Worm (Caenorhabditis elegans) whole organism, young adult: ENCODE data around the gene hrg-10.

Source experiments
- B0261.1 ChIP-seq: sonication (generic microtip); optimal IDR thresholded peaks from 2 replicates; lab custom pipeline; 2016; ENCODE audit warnings: mild to moderate bottlenecking, missing genetic modification characterization, moderate library complexity, missing compliant biosample characterization
- B0336.3 ChIP-seq: fragments of 200-800 bp; sonication (Bioruptor generic); IDR thresholded peaks from 2 replicates; pipeline ENCODE4 v1.3.6; 2022; ENCODE audit warnings: missing genetic modification characterization, missing compliant biosample characterization
- F10E7.11 ChIP-seq: sonication (generic microtip); optimal IDR thresholded peaks from 2 replicates; lab custom pipeline; 2017; ENCODE audit warnings: mild to moderate bottlenecking, missing genetic modification characterization, moderate library complexity, missing compliant biosample characterization
- F22D6.2 ChIP-seq: sonication (generic microtip); optimal IDR thresholded peaks from 2 replicates; lab custom pipeline; 2016; ENCODE audit warnings: mild to moderate bottlenecking, missing genetic modification characterization, missing compliant biosample characterization
- F37B4.10 ChIP-seq: fragments of 200-800 bp; sonication (Bioruptor generic); IDR thresholded peaks from 2 replicates; pipeline ENCODE4 v1.3.6; 2022; ENCODE audit warnings: missing genetic modification characterization, missing compliant biosample characterization
- F57C9.4 ChIP-seq: sonication (generic microtip); optimal IDR thresholded peaks from 2 replicates; lab custom pipeline; 2017; ENCODE audit warnings: mild to moderate bottlenecking, missing genetic modification characterization, missing compliant biosample characterization
- K12H6.12 ChIP-seq: fragments of 200-800 bp; sonication (Bioruptor generic); optimal IDR thresholded peaks from 2 replicates; lab custom pipeline; 2018; ENCODE audit warnings: mild to moderate bottlenecking, missing genetic modification characterization, missing compliant biosample characterization
- Y67H2A.10 ChIP-seq: fragments of 200-800 bp; sonication (Bioruptor generic); conservative IDR thresholded peaks from 2 replicates; pipeline ENCODE4 v1.3.6; 2022; ENCODE audit warnings: missing genetic modification reagents, missing genetic modification characterization, missing compliant biosample characterization
- Y95B8A.8 ChIP-seq: fragments of 200-800 bp; sonication (Bioruptor generic); IDR thresholded peaks from 2 replicates; pipeline ENCODE4 v1.3.6; 2022; ENCODE audit warnings: missing genetic modification reagents, missing genetic modification characterization, missing compliant biosample characterization
- ZK185.1 ChIP-seq: sonication (generic microtip); optimal IDR thresholded peaks from 2 replicates; lab custom pipeline; 2016; ENCODE audit warnings: mild to moderate bottlenecking, missing genetic modification characterization, missing compliant biosample characterization; ENCODE audit not compliant: poor library complexity, severe bottlenecking
- aptf-2 ChIP-seq: fragments of 200-800 bp; sonication (Bioruptor generic); conservative IDR thresholded peaks from 2 replicates; pipeline ENCODE4 v1.3.6; 2022; ENCODE audit warnings: missing genetic modification reagents, missing genetic modification characterization, missing compliant biosample characterization
- atf-7 ChIP-seq: sonication (generic microtip); optimal IDR thresholded peaks from 2 replicates; lab custom pipeline; 2017; ENCODE audit warnings: mild to moderate bottlenecking, missing genetic modification characterization, missing compliant biosample characterization
- athp-1 ChIP-seq: sonication (generic microtip); optimal IDR thresholded peaks from 2 replicates; lab custom pipeline; 2017; ENCODE audit warnings: mild to moderate bottlenecking, missing genetic modification characterization, missing compliant biosample characterization
- attf-3 ChIP-seq: fragments of 200-800 bp; sonication (Bioruptor generic); conservative IDR thresholded peaks from 2 replicates; pipeline ENCODE4 v1.3.6; 2022; ENCODE audit warnings: missing genetic modification reagents, missing genetic modification characterization, missing compliant biosample characterization
- attf-5 ChIP-seq: fragments of 200-800 bp; sonication (Bioruptor generic); optimal IDR thresholded peaks from 2 replicates; lab custom pipeline; 2018; ENCODE audit warnings: mild to moderate bottlenecking, missing genetic modification characterization, missing compliant biosample characterization
- attf-6 ChIP-seq: fragments of 200-800 bp; sonication (Bioruptor generic); IDR thresholded peaks from 2 replicates; pipeline ENCODE4 v1.3.6; 2022; ENCODE audit warnings: missing genetic modification reagents, missing genetic modification characterization, missing compliant biosample characterization
- bed-2 ChIP-seq: fragments of 200-800 bp; sonication (Bioruptor generic); IDR thresholded peaks from 2 replicates; pipeline ENCODE4 v1.3.6; 2022; ENCODE audit warnings: missing genetic modification reagents, missing genetic modification characterization, missing compliant biosample characterization
- ccch-3 ChIP-seq: fragments of 200-800 bp; sonication (Bioruptor generic); optimal IDR thresholded peaks from 2 replicates; lab custom pipeline; 2018; ENCODE audit warnings: mild to moderate bottlenecking, missing genetic modification characterization, missing compliant biosample characterization
- ceh-100 ChIP-seq: fragments of 200-800 bp; sonication (Bioruptor generic); IDR thresholded peaks from 2 replicates; pipeline ENCODE4 v1.3.6; 2022; ENCODE audit warnings: missing genetic modification reagents, missing genetic modification characterization, missing compliant biosample characterization
- ceh-40 ChIP-seq: fragments of 200-800 bp; sonication (Bioruptor generic); IDR thresholded peaks from 2 replicates; pipeline ENCODE4 v1.3.6; 2022; ENCODE audit warnings: missing genetic modification characterization, missing compliant biosample characterization
- die-1 ChIP-seq: sonication (generic microtip); optimal IDR thresholded peaks from 2 replicates; lab custom pipeline; 2016; ENCODE audit warnings: missing genotype, mild to moderate bottlenecking, missing genetic modification characterization, missing compliant biosample characterization
- dox-1 ChIP-seq: fragments of 200-800 bp; sonication (Bioruptor generic); IDR thresholded peaks from 2 replicates; pipeline ENCODE4 v1.3.6; 2022; ENCODE audit warnings: missing genetic modification reagents, missing genetic modification characterization, missing compliant biosample characterization
- him-1 ChIP-seq: sonication (generic microtip); optimal IDR thresholded peaks from 2 replicates; lab custom pipeline; 2016; ENCODE audit warnings: missing genotype, missing genetic modification reagents, missing genetic modification characterization, missing compliant biosample characterization
- hmg-1.2 ChIP-seq: fragments of 200-800 bp; sonication (Bioruptor generic); IDR thresholded peaks from 2 replicates; pipeline ENCODE4 v1.3.6; 2022; ENCODE audit warnings: missing genetic modification reagents, missing genetic modification characterization, missing compliant biosample characterization
- hmg-20 ChIP-seq: fragments of 200-800 bp; sonication (Bioruptor generic); IDR thresholded peaks from 2 replicates; pipeline ENCODE4 v1.3.6; 2022; ENCODE audit warnings: missing genetic modification reagents, missing genetic modification characterization, missing compliant biosample characterization
- hsf-1 ChIP-seq: fragments of 200-800 bp; sonication (Bioruptor generic); IDR thresholded peaks from 2 replicates; pipeline ENCODE4 v1.3.6; 2022; ENCODE audit warnings: missing genetic modification reagents, missing genetic modification characterization, missing compliant biosample characterization
- let-526 ChIP-seq: fragments of 200-800 bp; sonication (Bioruptor generic); IDR thresholded peaks from 2 replicates; pipeline ENCODE4 v1.3.6; 2022; ENCODE audit warnings: missing genetic modification reagents, missing genetic modification characterization, missing compliant biosample characterization
- let-607 ChIP-seq, 2 experiments: fragments of 200-800 bp in 1 of 2; sonication (Bioruptor generic) in 1 of 2; sonication (generic microtip) in 1 of 2; optimal IDR thresholded peaks; 2 replicates each; lab custom pipeline; 2016 to 2018; ENCODE audit warnings: mild to moderate bottlenecking in 2 of 2, missing compliant biosample characterization in 2 of 2, missing genetic modification characterization in 2 of 2, moderate library complexity in 2 of 2, missing genotype in 1 of 2
- lin-26 ChIP-seq: fragments of 200-800 bp; sonication (Bioruptor generic); IDR thresholded peaks from 2 replicates; pipeline ENCODE4 v1.3.6; 2022; ENCODE audit warnings: missing genetic modification reagents, missing genetic modification characterization, missing compliant biosample characterization
- lir-1 ChIP-seq: fragments of 200-800 bp; sonication (Bioruptor generic); conservative IDR thresholded peaks from 2 replicates; pipeline ENCODE4 v1.3.6; 2022; ENCODE audit warnings: missing genetic modification reagents, missing genetic modification characterization, missing compliant biosample characterization
- lsl-1 ChIP-seq: fragments of 200-800 bp; sonication (Bioruptor generic); optimal IDR thresholded peaks from 2 replicates; lab custom pipeline; 2018; ENCODE audit warnings: mild to moderate bottlenecking, missing genetic modification characterization, moderate library complexity, missing compliant biosample characterization
- nfya-1 ChIP-seq: sonication (generic microtip); optimal IDR thresholded peaks from 2 replicates; lab custom pipeline; 2017; ENCODE audit warnings: antibody characterized with exemption, missing compliant biosample characterization, missing genetic modification characterization, borderline replicate concordance; ENCODE audit not compliant: insufficient read depth
- nfyb-1 ChIP-seq: fragments of 200-800 bp; sonication (Bioruptor generic); IDR thresholded peaks from 2 replicates; pipeline ENCODE4 v1.3.6; 2022; ENCODE audit warnings: missing genetic modification reagents, missing genetic modification characterization, missing compliant biosample characterization
- nhr-120 ChIP-seq: fragments of 200-800 bp; sonication (Bioruptor generic); IDR thresholded peaks from 2 replicates; pipeline ENCODE4 v1.3.6; 2022; ENCODE audit warnings: missing genetic modification characterization, missing compliant biosample characterization
- nhr-27 ChIP-seq: fragments of 200-800 bp; sonication (Bioruptor generic); optimal IDR thresholded peaks from 2 replicates; lab custom pipeline; 2018; ENCODE audit warnings: mild to moderate bottlenecking, missing genetic modification characterization, moderate library complexity, missing compliant biosample characterization
- nhr-90 ChIP-seq: sonication (generic microtip); optimal IDR thresholded peaks from 2 replicates; lab custom pipeline; 2016; ENCODE audit warnings: missing genotype, mild to moderate bottlenecking, missing genetic modification characterization, missing compliant biosample characterization
- pbrm-1 ChIP-seq: fragments of 200-800 bp; sonication (Bioruptor generic); IDR thresholded peaks from 2 replicates; pipeline ENCODE4 v1.3.6; 2022; ENCODE audit warnings: missing genetic modification reagents, missing genetic modification characterization, missing compliant biosample characterization
- rcor-1 ChIP-seq: fragments of 200-800 bp; sonication (Bioruptor generic); IDR thresholded peaks from 2 replicates; pipeline ENCODE4 v1.3.6; 2022; ENCODE audit warnings: missing genetic modification reagents, missing genetic modification characterization, missing compliant biosample characterization
- rec-8 ChIP-seq, 2 experiments: sonication (generic microtip); optimal IDR thresholded peaks; 2 replicates each; lab custom pipeline; 2016; ENCODE audit warnings: mild to moderate bottlenecking in 2 of 2, missing genetic modification characterization in 2 of 2, missing genetic modification reagents in 2 of 2, missing genotype in 2 of 2, missing biosample characterization in 1 of 2, missing compliant biosample characterization in 1 of 2, moderate library complexity in 1 of 2
- repo-1 ChIP-seq: sonication (generic microtip); optimal IDR thresholded peaks from 2 replicates; lab custom pipeline; 2017; ENCODE audit warnings: mild to moderate bottlenecking, missing genetic modification characterization, missing compliant biosample characterization
- snpc-1.3 ChIP-seq: sonication (generic microtip); optimal IDR thresholded peaks from 2 replicates; lab custom pipeline; 2017; ENCODE audit warnings: missing genetic modification characterization, mild to moderate bottlenecking, missing compliant biosample characterization, antibody characterized with exemption, moderate library complexity, missing genotype, missing genetic modification reagents; ENCODE audit not compliant: insufficient read depth
- somi-1 ChIP-seq: fragments of 200-800 bp; sonication (Bioruptor generic); optimal IDR thresholded peaks from 2 replicates; lab custom pipeline; 2018; ENCODE audit warnings: mild to moderate bottlenecking, missing genetic modification characterization, missing compliant biosample characterization
- tbx-9 ChIP-seq: sonication (generic microtip); optimal IDR thresholded peaks from 2 replicates; lab custom pipeline; 2016; ENCODE audit warnings: borderline replicate concordance, missing genetic modification characterization, inconsistent platforms, missing compliant biosample characterization
- xnd-1 ChIP-seq: sonication (generic microtip); optimal IDR thresholded peaks from 2 replicates; lab custom pipeline; 2016; ENCODE audit warnings: missing genotype, missing genetic modification reagents, missing genetic modification characterization, missing compliant biosample characterization
- zim-3 ChIP-seq: sonication (generic microtip); optimal IDR thresholded peaks from 2 replicates; lab custom pipeline; 2017; ENCODE audit warnings: mild to moderate bottlenecking, missing genetic modification characterization, moderate library complexity, missing compliant biosample characterization
- ztf-18 ChIP-seq: sonication (generic microtip); optimal IDR thresholded peaks from 2 replicates; lab custom pipeline; 2016; ENCODE audit warnings: missing genotype, mild to moderate bottlenecking, missing genetic modification characterization, missing compliant biosample characterization
- ztf-28 ChIP-seq: fragments of 200-800 bp; sonication (Bioruptor generic); IDR thresholded peaks from 2 replicates; pipeline ENCODE4 v1.3.6; 2022; ENCODE audit warnings: missing genetic modification reagents, missing genetic modification characterization, missing compliant biosample characterization

Gene hrg-10

DNA sequence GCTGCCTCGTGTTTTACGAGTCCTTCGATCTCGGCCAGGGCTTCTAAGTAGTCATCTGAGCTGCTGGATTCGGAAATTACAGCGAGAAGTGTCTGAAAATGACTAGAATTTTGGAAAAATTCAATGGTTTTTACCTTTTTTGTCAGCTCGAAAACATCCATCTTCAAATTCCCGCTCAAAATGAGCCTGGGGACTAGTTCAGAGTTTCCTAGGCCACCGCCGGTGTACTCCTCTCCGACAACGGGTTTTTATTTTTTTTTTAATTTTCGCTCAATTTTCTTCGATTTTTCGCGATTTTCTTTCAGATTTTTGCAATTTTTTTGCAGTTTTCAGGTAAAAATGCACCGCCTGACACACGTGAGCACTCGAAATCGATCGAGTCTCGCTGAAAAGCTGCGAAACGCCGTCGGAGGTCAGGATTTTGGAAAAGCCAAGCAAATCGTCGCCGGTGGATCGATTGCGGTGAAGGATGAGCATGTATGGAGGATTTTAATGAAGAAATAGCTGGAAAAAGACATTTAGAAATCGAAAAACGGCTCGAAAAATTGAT is 23.9 kb upstream of the hrg-10 start, which contains the start of the genes mrps-35 and sws-1:
Gene mrps-35 (plus strand): TSS at position 327 of the 550 bp plus-strand sequence.
Gene sws-1 (minus strand): TSS at position 500 of the 550 bp plus-strand sequence.
- TF ChIP-seq attf-5 (GFP tag; lab: Kevin White, UChicago) (no peak), pbrm-1 (GFP tag; lab: Robert Waterston, UW) (peak; percentile 61; the same call in 1 of the 2 replicates), ccch-3 (no peak), attf-6 (GFP tag; lab: Robert Waterston, UW) (no peak), hmg-1.2 (GFP tag; lab: Robert Waterston, UW) (0 out of 2 replicates have a peak, but pooled peaks have one; percentile 19), F57C9.4 (tag; lab: Kevin White, UChicago) (peak; percentile 37), F10E7.11 (tag; lab: Kevin White, UChicago) (no peak), somi-1 (no peak), lin-26 (GFP tag; lab: Robert Waterston, UW) (no peak), zim-3 (tag; lab: Kevin White, UChicago) (no peak), repo-1 (tag; lab: Kevin White, UChicago) (no peak), bed-2 (peak; percentile 78; the same call in 1 of the 2 replicates), nfyb-1 (GFP tag; lab: Robert Waterston, UW) (0 out of 2 replicates have a peak, but pooled peaks have one; percentile 54), nfya-1 (no peak), F22D6.2 (peak; percentile 27), ztf-28 (no peak), rcor-1 (peak; percentile 66), Y67H2A.10 (GFP tag; lab: Robert Waterston, UW) (no peak; the same call in 1 of the 2 replicates), ceh-40 (GFP tag; lab: Robert Waterston, UW) (peak; percentile 61; the same call in 1 of the 2 replicates), let-526 (GFP tag; lab: Robert Waterston, UW) (0 out of 2 replicates have a peak, but pooled peaks have one; percentile 45), nhr-120 (GFP tag; lab: Robert Waterston, UW) (no peak), hmg-20 (GFP tag; lab: Robert Waterston, UW) (no peak), athp-1 (peak; percentile 11), ceh-100 (peak; percentile 27; the same call in 1 of the 2 replicates), snpc-1.3 (tag; lab: Kevin White, UChicago) (peak; percentile 25), rec-8 (tag; optimal IDR thresholded peaks at IDR 0.05; lab: Kevin White, UChicago) (peak; percentile 11 to 71), lir-1 (peak; percentile 20; the same call in 1 of the 2 replicates), him-1 (tag; lab: Kevin White, UChicago) (peak; percentile 21), attf-3 (peak; percentile 45; the same call in 1 of the 2 replicates), K12H6.12 (tag; lab: Kevin White, UChicago) (peak; percentile 89), B0336.3 (GFP tag; lab: Robert Waterston, UW) (no peak), ztf-18 (tag; lab: Kevin White, UChicago) (peak; percentile 63), xnd-1 (tag; lab: Kevin White, UChicago) (no peak), atf-7 (peak; percentile 23), B0261.1 (tag; lab: Kevin White, UChicago) (no peak), hsf-1 (0 out of 2 replicates have a peak, but pooled peaks have one; percentile 42), lsl-1 (GFP tag; lab: Kevin White, UChicago) (peak; percentile 43), let-607 (tag; optimal IDR thresholded peaks at IDR 0.05; lab: Kevin White, UChicago) (peak in 1 of 2 experiments; percentile 53), nhr-27 (no peak), nhr-90 (no peak), aptf-2 (GFP tag; lab: Robert Waterston, UW) (peak; percentile 57; the same call in 1 of the 2 replicates), F37B4.10 (no peak), Y95B8A.8 (GFP tag; lab: Robert Waterston, UW) (0 out of 2 replicates have a peak, but pooled peaks have one; percentile 33), ZK185.1 (tag; lab: Kevin White, UChicago) (peak; percentile 85), dox-1 (GFP tag; lab: Robert Waterston, UW) (peak; percentile 78), die-1 (no peak), tbx-9 (no peak)
